Worm (Caenorhabditis elegans): ENCODE results near the gene ddr-2.
A peak's percentile ranks its signal among the peaks of the same experiment; 100 is the strongest.

ddr-2 gene

ce11 chrX:3315014-3315413, at the start of gene ddr-2:
Gene ddr-2 (plus strand): TSS chrX:3315314.
- TF ChIP-seq ces-1 (GFP tag; optimal IDR thresholded peaks at IDR 0.05) (peak; percentile 67), ceh-39 (tag; optimal IDR thresholded peaks at IDR 0.05) (no peak)

- TF ChIP-seq nhr-2 (tag; optimal IDR thresholded peaks at IDR 0.05) (peak; percentile 45), drap-1 (GFP tag; optimal IDR thresholded peaks at IDR 0.05) (no peak), unc-62 (GFP tag; optimal IDR thresholded peaks at IDR 0.05) (peak; percentile 11)
Measured at ce11 chrX:3270806-3271205, 44.3 kb upstream of the ddr-2 start, which contains the start of gene sul-1. Gene sul-1 (minus strand): TSS chrX:3270906.

- TF ChIP-seq mep-1 (tag; optimal IDR thresholded peaks at IDR 0.05) (no peak), blmp-1 (tag; optimal IDR thresholded peaks at IDR 0.05) (no peak), nhr-2 (tag; optimal IDR thresholded peaks at IDR 0.05) (no peak)
Measured at ce11 chrX:3271673-3272072, 43.4 kb upstream of the ddr-2 start, which contains the start of gene K09C4.9. Gene K09C4.9 (minus strand): TSS chrX:3271773.

- TF ChIP-seq sptf-1 (tag; optimal IDR thresholded peaks at IDR 0.05) = no peak
- TF ChIP-seq mab-5 (tag; optimal IDR thresholded peaks at IDR 0.05) = no peak
- TF ChIP-seq mls-2 (tag; optimal IDR thresholded peaks at IDR 0.05) = no peak
- TF ChIP-seq ceh-39 (tag; optimal IDR thresholded peaks at IDR 0.05) = no peak
- no peak for TF ChIP-seq nhr-12 (tag; optimal IDR thresholded peaks at IDR 0.05)
Measured at ce11 chrX:3272580-3272979, 42.5 kb upstream of the ddr-2 start, which contains the start of gene K09C4.7. Gene K09C4.7 (plus strand): TSS chrX:3272880.

ce11 chrX:3280130-3280529, 35.0 kb upstream of the ddr-2 start, which contains the start of gene K09C4.10:
Gene K09C4.10 (minus strand): TSS chrX:3280230.
- no peak for TF ChIP-seq nhr-12 (tag; optimal IDR thresholded peaks at IDR 0.05)
- TF ChIP-seq cnd-1 (tag; optimal IDR thresholded peaks at IDR 0.05) = no peak
- TF ChIP-seq hlh-1 (tag; optimal IDR thresholded peaks at IDR 0.05) = no peak
- no peak for TF ChIP-seq unc-120 (tag; optimal IDR thresholded peaks at IDR 0.05; ENCODE audit: poor library complexity, severe bottlenecking)
- no peak for TF ChIP-seq blmp-1 (tag; optimal IDR thresholded peaks at IDR 0.05)

ce11 chrX:3282306-3282705, 32.8 kb upstream of the ddr-2 start, which contains the start of gene K09C4.5:
Gene K09C4.5 (plus strand): TSS chrX:3282631.
- TF ChIP-seq unc-62 (GFP tag; optimal IDR thresholded peaks at IDR 0.05) = no peak
- no peak for TF ChIP-seq nhr-12 (tag; optimal IDR thresholded peaks at IDR 0.05)
- TF ChIP-seq ceh-83 (GFP tag; optimal IDR thresholded peaks at IDR 0.05) = no peak
- no peak for TF ChIP-seq nhr-76 (tag; optimal IDR thresholded peaks at IDR 0.05)
- no peak for TF ChIP-seq unc-120 (tag; optimal IDR thresholded peaks at IDR 0.05; ENCODE audit: poor library complexity, severe bottlenecking)
- TF ChIP-seq ceh-43 (GFP tag; optimal IDR thresholded peaks at IDR 0.05) = no peak
- no peak for TF ChIP-seq lin-13 (tag; optimal IDR thresholded peaks at IDR 0.05)
- no peak for TF ChIP-seq mab-5 (tag; optimal IDR thresholded peaks at IDR 0.05)
- no peak for TF ChIP-seq tbx-8 (GFP tag; optimal IDR thresholded peaks at IDR 0.05)
- TF ChIP-seq lsy-2 (tag; optimal IDR thresholded peaks at IDR 0.05) = no peak
- no peak for TF ChIP-seq zip-8 (tag; optimal IDR thresholded peaks at IDR 0.05)
- no peak for TF ChIP-seq unc-39 (tag; optimal IDR thresholded peaks at IDR 0.05)
- TF ChIP-seq mep-1 (tag; optimal IDR thresholded peaks at IDR 0.05) = no peak
- TF ChIP-seq bed-3 (GFP tag; optimal IDR thresholded peaks at IDR 0.05) = no peak
- TF ChIP-seq ham-2 (GFP tag; optimal IDR thresholded peaks at IDR 0.05) = no peak
- no peak for TF ChIP-seq mls-2 (tag; optimal IDR thresholded peaks at IDR 0.05)
- no peak for TF ChIP-seq pha-4 (tag; optimal IDR thresholded peaks at IDR 0.05)

ce11 chrX:3283189-3283588, 31.9 kb upstream of the ddr-2 start:
- no peak for TF ChIP-seq nhr-76 (tag; optimal IDR thresholded peaks at IDR 0.05)
- no peak for TF ChIP-seq lin-13 (tag; optimal IDR thresholded peaks at IDR 0.05)
- no peak for TF ChIP-seq drap-1 (GFP tag; optimal IDR thresholded peaks at IDR 0.05)
- no peak for TF ChIP-seq M03D4.4 (tag; optimal IDR thresholded peaks at IDR 0.05)
- TF ChIP-seq sptf-1 (tag; optimal IDR thresholded peaks at IDR 0.05) = no peak
- TF ChIP-seq bed-3 (GFP tag; optimal IDR thresholded peaks at IDR 0.05) = no peak

ce11 chrX:3284967-3285366, 30.1 kb upstream of the ddr-2 start:
- TF ChIP-seq flh-1 (GFP tag; optimal IDR thresholded peaks at IDR 0.05) = no peak
- TF ChIP-seq unc-39 (tag; optimal IDR thresholded peaks at IDR 0.05) = no peak
- no peak for TF ChIP-seq sptf-1 (tag; optimal IDR thresholded peaks at IDR 0.05)
- no peak for TF ChIP-seq lin-13 (tag; optimal IDR thresholded peaks at IDR 0.05)
- TF ChIP-seq sem-2 (GFP tag; optimal IDR thresholded peaks at IDR 0.05) = no peak
- no peak for TF ChIP-seq tbx-8 (GFP tag; optimal IDR thresholded peaks at IDR 0.05)
- no peak for TF ChIP-seq hlh-1 (tag; optimal IDR thresholded peaks at IDR 0.05)
- no peak for TF ChIP-seq ham-2 (GFP tag; optimal IDR thresholded peaks at IDR 0.05)
- no peak for TF ChIP-seq ceh-83 (GFP tag; optimal IDR thresholded peaks at IDR 0.05)
- TF ChIP-seq elt-3 (tag; optimal IDR thresholded peaks at IDR 0.05) = no peak
- TF ChIP-seq pha-4 (tag; optimal IDR thresholded peaks at IDR 0.05) = no peak
- no peak for TF ChIP-seq nhr-237 (tag; optimal IDR thresholded peaks at IDR 0.05)
- no peak for TF ChIP-seq ces-1 (GFP tag; optimal IDR thresholded peaks at IDR 0.05)
- no peak for TF ChIP-seq drap-1 (GFP tag; optimal IDR thresholded peaks at IDR 0.05)
- TF ChIP-seq nhr-28 (tag; optimal IDR thresholded peaks at IDR 0.05) = no peak
- TF ChIP-seq elt-1 (tag; optimal IDR thresholded peaks at IDR 0.05; ENCODE audit: borderline replicate concordance, insufficient read depth) = no peak
- TF ChIP-seq ceh-43 (GFP tag; optimal IDR thresholded peaks at IDR 0.05) = no peak
- TF ChIP-seq unc-62 (GFP tag; optimal IDR thresholded peaks at IDR 0.05) = no peak
- TF ChIP-seq zip-8 (tag; optimal IDR thresholded peaks at IDR 0.05) = no peak
